Worm (Caenorhabditis elegans) whole organism, L2 larva: ENCODE data around the gene C55C3.8.
A peak's percentile ranks its signal among the peaks of the same experiment; 100 is the strongest.

Experiments used
- R02D3.7 ChIP-seq: fragments of 150-350 bp; optimal IDR thresholded peaks from 2 replicates; lab custom pipeline; 2014; ENCODE audit warnings: missing biosample characterization, missing genetic modification characterization
- ZK546.5 ChIP-seq: sonication (generic microtip); optimal IDR thresholded peaks from 2 replicates; lab custom pipeline; 2017; ENCODE audit warnings: missing biosample characterization, missing genetic modification characterization
- aly-2 ChIP-seq: fragments of 150-350 bp; optimal IDR thresholded peaks from 2 replicates; lab custom pipeline; 2014; ENCODE audit warnings: missing biosample characterization, missing genetic modification characterization
- fos-1 ChIP-seq: fragments of 150-350 bp; optimal IDR thresholded peaks from 2 replicates; lab custom pipeline; 2014; ENCODE audit warnings: missing biosample characterization, missing genetic modification characterization
- lin-39 ChIP-seq: fragments of 150-350 bp; optimal IDR thresholded peaks from 2 replicates; lab custom pipeline; 2014; ENCODE audit warnings: missing biosample characterization, missing genetic modification reagents, missing genetic modification characterization
- mdl-1 ChIP-seq, 2 experiments: fragments of 150-350 bp in 1 of 2; sonication (generic microtip) in 1 of 2; optimal IDR thresholded peaks; 2 replicates each; lab custom pipeline; 2017; ENCODE audit warnings: missing biosample characterization in 2 of 2, missing genetic modification characterization in 2 of 2
- nhr-11 ChIP-seq: fragments of 150-350 bp; optimal IDR thresholded peaks from 2 replicates; lab custom pipeline; 2014; ENCODE audit warnings: missing biosample characterization, missing genetic modification characterization
- nhr-12 ChIP-seq: fragments of 150-350 bp; optimal IDR thresholded peaks from 2 replicates; lab custom pipeline; 2014; ENCODE audit warnings: missing biosample characterization, missing genetic modification characterization
- nhr-23 ChIP-seq: fragments of 150-350 bp; optimal IDR thresholded peaks from 2 replicates; lab custom pipeline; 2014; ENCODE audit warnings: missing biosample characterization, missing genetic modification reagents, missing genetic modification characterization
- nhr-6 ChIP-seq: fragments of 150-350 bp; optimal IDR thresholded peaks from 2 replicates; lab custom pipeline; 2014; ENCODE audit warnings: missing biosample characterization, missing genetic modification characterization
- unc-62 ChIP-seq: fragments of 150-350 bp; optimal IDR thresholded peaks from 2 replicates; lab custom pipeline; 2014; ENCODE audit warnings: missing biosample characterization, missing genetic modification reagents, missing genetic modification characterization
- zag-1 ChIP-seq: fragments of 150-350 bp; optimal IDR thresholded peaks from 2 replicates; lab custom pipeline; 2014; ENCODE audit warnings: missing biosample characterization, missing genetic modification characterization

DNA sequence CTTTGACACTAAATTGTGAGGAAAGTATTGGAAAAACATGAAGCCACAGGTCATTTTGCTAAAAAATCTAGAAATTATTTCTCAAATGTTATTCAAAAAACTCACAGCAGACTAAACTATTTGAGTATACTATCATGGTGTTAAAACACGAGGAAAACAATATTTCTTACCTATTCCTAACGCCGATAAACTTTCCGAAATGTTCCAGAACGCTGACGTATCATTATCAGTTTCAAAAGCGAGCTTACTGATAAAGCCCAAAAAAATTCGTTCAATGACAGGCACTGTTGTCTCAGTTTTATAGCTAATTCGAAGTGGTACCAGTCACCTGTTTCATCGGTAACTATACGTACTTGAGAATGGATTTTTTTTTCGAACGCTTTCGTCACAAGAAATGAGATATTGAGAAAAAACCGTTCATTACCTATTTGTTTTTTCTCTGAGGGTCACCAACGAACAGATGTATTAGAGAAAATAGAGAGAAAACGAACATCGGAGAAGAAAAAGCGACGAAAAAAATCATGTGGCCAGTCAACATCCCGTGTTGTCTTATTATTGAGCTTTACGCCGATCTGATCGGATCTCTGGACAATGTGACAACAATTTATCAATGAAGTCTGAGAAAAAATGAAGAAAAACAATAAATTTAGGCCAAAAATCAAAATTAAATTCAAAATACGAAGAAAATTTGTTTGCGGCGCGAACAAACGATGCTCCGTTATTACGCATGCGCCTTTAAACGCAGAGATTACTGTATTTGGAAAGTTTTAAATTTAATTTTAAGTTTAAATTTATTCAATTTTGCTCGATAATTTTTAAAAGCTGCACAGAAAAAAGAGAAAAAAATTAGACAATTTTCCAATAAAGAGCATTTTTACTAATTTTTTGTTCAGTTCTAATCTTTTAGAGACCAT, 24.5 kb upstream of the C55C3.8 start:
- TF ChIP-seq R02D3.7 (tag; lab: Kevin White, UChicago): no peak
- TF ChIP-seq nhr-11 (tag; lab: Kevin White, UChicago): no peak
- no peak for TF ChIP-seq ZK546.5 (tag; lab: Kevin White, UChicago)
- TF ChIP-seq fos-1 (tag; lab: Kevin White, UChicago): peak; percentile 56
- no peak for TF ChIP-seq aly-2 (tag; lab: Kevin White, UChicago)
- no peak for TF ChIP-seq zag-1 (tag; lab: Kevin White, UChicago)
- no peak for TF ChIP-seq nhr-6 (tag; lab: Kevin White, UChicago)
- no peak for TF ChIP-seq unc-62 (GFP tag; lab: Kevin White, UChicago)
- no peak for TF ChIP-seq lin-39
- TF ChIP-seq nhr-12 (tag; lab: Kevin White, UChicago): no peak
- TF ChIP-seq mdl-1 (tag; optimal IDR thresholded peaks at IDR 0.05; lab: Kevin White, UChicago): no peak
- TF ChIP-seq nhr-23 (tag; lab: Kevin White, UChicago): no peak
